Fruit fly (Drosophila melanogaster): ENCODE data around the gene Unc-76.

Unc-76 gene

DNA sequence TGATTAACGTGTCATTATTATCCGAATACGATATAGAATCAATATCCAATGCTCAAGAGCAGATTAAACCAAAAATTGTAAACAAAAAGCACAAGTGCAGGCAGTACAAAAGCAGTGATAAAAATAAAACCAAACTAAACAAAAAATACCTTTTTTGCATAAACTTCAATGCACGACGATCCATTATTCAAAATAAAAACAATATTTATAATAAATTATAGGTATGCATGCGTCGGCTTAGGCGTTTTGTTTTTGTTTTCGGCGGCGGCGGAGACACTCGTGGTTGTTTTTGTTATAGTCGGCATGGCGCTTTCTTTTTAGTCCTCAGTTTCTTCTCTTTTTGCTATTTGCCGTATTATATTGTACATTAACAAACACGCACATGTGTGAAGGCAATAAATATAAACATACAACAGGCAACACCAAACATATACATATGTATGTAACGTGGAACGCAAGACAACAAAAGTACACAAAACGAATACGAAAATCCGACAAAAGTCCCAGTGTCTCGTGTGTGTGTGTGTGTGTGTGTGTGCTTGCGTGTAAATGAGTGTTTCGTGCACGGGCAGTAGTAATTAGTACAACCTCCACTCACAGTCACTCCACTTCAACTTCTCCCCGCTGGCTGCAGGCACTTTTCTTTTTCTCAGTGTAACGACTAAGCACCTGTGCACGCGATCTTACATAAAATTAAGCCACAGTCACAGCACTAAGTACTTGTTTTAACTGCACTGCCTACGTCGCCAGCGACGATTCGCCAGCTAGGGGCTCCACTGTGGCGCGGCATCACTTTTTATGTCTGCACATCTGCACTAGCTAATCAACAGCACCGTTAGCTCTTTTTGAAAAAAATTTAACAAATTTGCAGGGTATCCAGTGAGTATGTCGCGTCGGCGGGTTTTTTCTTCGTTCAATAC lies 55.7 kb downstream of the Unc-76 start (continued):
- TF ChIP-seq ttk (GFP tag; IDR thresholded peaks at IDR 0.05): no peak
- peak; percentile 47 for TF ChIP-seq CG11504 (tag; optimal IDR thresholded peaks at IDR 0.05)
- TF ChIP-seq mirr (GFP tag; optimal IDR thresholded peaks at IDR 0.05): no peak
- no peak for TF ChIP-seq CG5245 (GFP tag; optimal IDR thresholded peaks at IDR 0.05)
- no peak for TF ChIP-seq Bteb2 (GFP tag; optimal IDR thresholded peaks at IDR 0.05)
- TF ChIP-seq ham (GFP tag; IDR thresholded peaks at IDR 0.05): no peak
- TF ChIP-seq sima (GFP tag; optimal IDR thresholded peaks at IDR 0.05): no peak
- no peak for TF ChIP-seq seq (GFP tag; IDR thresholded peaks at IDR 0.05)
- no peak for TF ChIP-seq bowl (GFP tag; IDR thresholded peaks at IDR 0.05)
- TF ChIP-seq exex (tag; optimal IDR thresholded peaks at IDR 0.05): peak; percentile 28
- TF ChIP-seq E2f2 (GFP tag; IDR thresholded peaks at IDR 0.05): peak; percentile 19; the same call in 1 of the 2 replicates
- peak; percentile 82 for TF ChIP-seq lov (optimal IDR thresholded peaks at IDR 0.05)
- no peak for TF ChIP-seq lov (GFP tag; IDR thresholded peaks at IDR 0.05)
- no peak for TF ChIP-seq Atf6 (GFP tag; IDR thresholded peaks at IDR 0.05)
- no peak; the same call in none of the 2 replicates for TF ChIP-seq sisA (GFP tag; IDR thresholded peaks at IDR 0.05)
- no peak for TF ChIP-seq CG2116 (GFP tag; optimal IDR thresholded peaks at IDR 0.05)
- no peak for TF ChIP-seq CG7928 (GFP tag; optimal IDR thresholded peaks at IDR 0.05)
- no peak for TF ChIP-seq CG6813 (GFP tag; optimal IDR thresholded peaks at IDR 0.05)
- no peak for TF ChIP-seq Doc2 (GFP tag; IDR thresholded peaks at IDR 0.05)
- TF ChIP-seq pzg (GFP tag; optimal IDR thresholded peaks at IDR 0.05): no peak
- no peak for TF ChIP-seq CG1529 (GFP tag; optimal IDR thresholded peaks at IDR 0.05)
- TF ChIP-seq crol (GFP tag; IDR thresholded peaks at IDR 0.05): no peak
- TF ChIP-seq zfh1 (GFP tag; IDR thresholded peaks at IDR 0.05): no peak; the same call in 2 of the 3 replicates
- no peak for TF ChIP-seq CG12769 (tag; optimal IDR thresholded peaks at IDR 0.05)
- TF ChIP-seq slou (GFP tag; optimal IDR thresholded peaks at IDR 0.05): no peak
- no peak for TF ChIP-seq Hr3 (GFP tag; optimal IDR thresholded peaks at IDR 0.05)
- TF ChIP-seq tio (GFP tag; optimal IDR thresholded peaks at IDR 0.05): peak; percentile 22
- TF ChIP-seq gfzf (GFP tag; optimal IDR thresholded peaks at IDR 0.05): no peak
- TF ChIP-seq fru (optimal IDR thresholded peaks at IDR 0.05): no peak
- TF ChIP-seq CG1647 (GFP tag; optimal IDR thresholded peaks at IDR 0.05): no peak
- TF ChIP-seq h (optimal IDR thresholded peaks at IDR 0.05): no peak
- peak; percentile 11 for TF ChIP-seq HLHmδ (GFP tag; optimal IDR thresholded peaks at IDR 0.05)
- TF ChIP-seq hbn (GFP tag; IDR thresholded peaks at IDR 0.05; ENCODE audit: partially characterized antibody): no peak
- no peak for TF ChIP-seq sc (optimal IDR thresholded peaks at IDR 0.05)
- TF ChIP-seq sc (GFP tag; optimal IDR thresholded peaks at IDR 0.05): no peak
- TF ChIP-seq Ets97D (GFP tag; optimal IDR thresholded peaks at IDR 0.05): no peak
- no peak for TF ChIP-seq Stat92E (GFP tag; optimal IDR thresholded peaks at IDR 0.05)
- peak; percentile 37; the same call in 1 of the 2 replicates for TF ChIP-seq al (GFP tag; IDR thresholded peaks at IDR 0.05)
- peak; percentile 45 for TF ChIP-seq CG2120 (GFP tag; optimal IDR thresholded peaks at IDR 0.05)
- TF ChIP-seq usp (GFP tag; optimal IDR thresholded peaks at IDR 0.05): no peak
- peak in 1 of 2 experiments; percentile 42 for TF ChIP-seq chif (GFP tag; optimal IDR thresholded peaks at IDR 0.05)
- TF ChIP-seq CG12219 (GFP tag; optimal IDR thresholded peaks at IDR 0.05): no peak
- no peak for TF ChIP-seq CG14860 (GFP tag; IDR thresholded peaks at IDR 0.05; ENCODE audit: partially characterized antibody)
- TF ChIP-seq CG6683 (GFP tag; optimal IDR thresholded peaks at IDR 0.05): no peak
- TF ChIP-seq CG7556 (GFP tag; optimal IDR thresholded peaks at IDR 0.05): no peak
- TF ChIP-seq vvl (GFP tag; IDR thresholded peaks at IDR 0.05): no peak
- TF ChIP-seq Atf3 (GFP tag; optimal IDR thresholded peaks at IDR 0.05): no peak
- no peak; the same call in 1 of the 2 replicates for TF ChIP-seq CG8765 (GFP tag; IDR thresholded peaks at IDR 0.05)
- no peak for TF ChIP-seq stwl (tag; optimal IDR thresholded peaks at IDR 0.05)
- TF ChIP-seq HLH4C (GFP tag; IDR thresholded peaks at IDR 0.05; ENCODE audit: partially characterized antibody): no peak
